Worm (Caenorhabditis elegans) whole organism, L2 larva: ENCODE results near the gene clec-1.

ENCODE experiments used
- F13H6.1 ChIP-seq: sonication (generic microtip); optimal IDR thresholded peaks from 2 replicates; lab custom pipeline; 2016; ENCODE audit warnings: missing genetic modification characterization, missing compliant biosample characterization
- ama-1 ChIP-seq: fragments of 150-350 bp; optimal IDR thresholded peaks from 2 replicates; lab custom pipeline; 2018; ENCODE audit warnings: inconsistent platforms
- dmd-4 ChIP-seq: sonication (generic microtip); optimal IDR thresholded peaks from 2 replicates; lab custom pipeline; 2017; ENCODE audit warnings: missing biosample characterization, missing genetic modification characterization
- elt-3 ChIP-seq: sonication (generic microtip); optimal IDR thresholded peaks from 2 replicates; lab custom pipeline; 2017; ENCODE audit warnings: missing biosample characterization, missing genetic modification characterization
- lin-11 ChIP-seq: fragments of 150-350 bp; sonication (generic microtip); optimal IDR thresholded peaks from 2 replicates; lab custom pipeline; 2014; ENCODE audit warnings: missing biosample characterization, missing genetic modification characterization, inconsistent platforms, mixed read lengths
- nhr-11 ChIP-seq: fragments of 150-350 bp; optimal IDR thresholded peaks from 2 replicates; lab custom pipeline; 2014; ENCODE audit warnings: missing biosample characterization, missing genetic modification characterization
- nhr-237 ChIP-seq: fragments of 150-350 bp; optimal IDR thresholded peaks from 2 replicates; lab custom pipeline; 2014; ENCODE audit warnings: missing biosample characterization, missing genetic modification characterization
- snpc-4 ChIP-seq: fragments of 150-350 bp; optimal IDR thresholded peaks from 2 replicates; lab custom pipeline; 2014; ENCODE audit warnings: missing biosample characterization, missing genetic modification characterization

- TF ChIP-seq nhr-237 (tag; lab: Kevin White, UChicago), result no peak
- TF ChIP-seq F13H6.1 (tag; lab: Kevin White, UChicago), result no peak
- TF ChIP-seq elt-3, result no peak
- TF ChIP-seq dmd-4 (tag; lab: Kevin White, UChicago), result no peak
- TF ChIP-seq ama-1, result no peak
- TF ChIP-seq snpc-4 (tag; lab: Kevin White, UChicago), result no peak
- no peak for TF ChIP-seq nhr-11 (tag; lab: Kevin White, UChicago)
- TF ChIP-seq lin-11, result no peak
Observed at ce11 chrV:5741237-5741636, 41.3 kb downstream of the clec-1 start.
